Fruit fly (Drosophila melanogaster) whole organism, embryonic: ENCODE measurements around the gene CG13364.

Experiments used
- Atf-2 ChIP-seq: fragments of 200-800 bp; sonication (Bioruptor generic); optimal IDR thresholded peaks from 2 replicates; lab custom pipeline; 2016; ENCODE audit warnings: missing biosample characterization, missing genetic modification characterization
- CG6272 ChIP-seq: fragments of 200-800 bp; sonication (Bioruptor generic); IDR thresholded peaks from 2 replicates; pipeline ENCODE4 v1.3.6; 2022; ENCODE audit warnings: missing biosample characterization, missing genetic modification characterization
- Dad ChIP-seq: fragments of 200-800 bp; sonication (Bioruptor generic); optimal IDR thresholded peaks from 3 replicates; lab custom pipeline; 2016; ENCODE audit warnings: missing biosample characterization, missing genetic modification characterization
- YL-1 ChIP-seq: fragments of 200-800 bp; sonication (Bioruptor generic); optimal IDR thresholded peaks from 3 replicates; lab custom pipeline; 2017; ENCODE audit warnings: missing biosample characterization, mild to moderate bottlenecking, missing genetic modification characterization
- chinmo ChIP-seq: fragments of 200-800 bp; sonication (Bioruptor generic); IDR thresholded peaks from 4 replicates; pipeline ENCODE4 v1.3.6; 2022; ENCODE audit warnings: missing biosample characterization, missing genetic modification characterization; ENCODE audit not compliant: partially characterized antibody
- chn ChIP-seq: fragments of 200-800 bp; sonication (Bioruptor generic); optimal IDR thresholded peaks from 2 replicates; lab custom pipeline; 2016; ENCODE audit warnings: missing biosample characterization, missing genetic modification characterization
- gsb-n ChIP-seq: fragments of 200-800 bp; sonication (Bioruptor generic); optimal IDR thresholded peaks from 3 replicates; lab custom pipeline; 2018; ENCODE audit warnings: missing biosample characterization, mild to moderate bottlenecking, missing genetic modification characterization
- nmo ChIP-seq: fragments of 200-800 bp; sonication (Bioruptor generic); optimal IDR thresholded peaks from 2 replicates; lab custom pipeline; 2018; ENCODE audit warnings: missing biosample characterization, mild to moderate bottlenecking, missing genetic modification characterization, moderate library complexity
- org-1 ChIP-seq: fragments of 200-800 bp; sonication (Bioruptor generic); optimal IDR thresholded peaks from 2 replicates; lab custom pipeline; 2017; ENCODE audit warnings: missing biosample characterization, missing genetic modification characterization
- sd ChIP-seq: fragments of 200-800 bp; sonication (Bioruptor generic); optimal IDR thresholded peaks from 3 replicates; lab custom pipeline; 2018; ENCODE audit warnings: missing biosample characterization, mild to moderate bottlenecking, missing genetic modification characterization, moderate library complexity
- wek ChIP-seq: fragments of 200-800 bp; sonication (Bioruptor generic); optimal IDR thresholded peaks from 3 replicates; lab custom pipeline; 2018; ENCODE audit warnings: missing biosample characterization, mild to moderate bottlenecking, missing genetic modification characterization, moderate library complexity

dm6 chrX:590479-590878 lies 34.5 kb downstream of the CG13364 start:
- TF ChIP-seq nmo (GFP tag; lab: Kevin White, UChicago) (no peak), sd (tag; lab: Kevin White, UChicago) (no peak), gsb-n (no peak), wek (no peak), Atf-2 (GFP tag; lab: Kevin White, UChicago) (no peak), Dad (GFP tag; lab: Kevin White, UChicago) (no peak), CG6272 (GFP tag; lab: Robert Waterston, UW) (no peak), org-1 (no peak), chn (no peak), chinmo (no peak), YL-1 (GFP tag; lab: Kevin White, UChicago) (no peak)
